Worm (Caenorhabditis elegans): ENCODE results near the gene mat-2.
A peak's percentile ranks its signal among the peaks of the same experiment; 100 is the strongest.

- TF ChIP-seq unc-39 (tag; optimal IDR thresholded peaks at IDR 0.05) (no peak), nhr-28 (tag; optimal IDR thresholded peaks at IDR 0.05) (peak; percentile 66), ceh-62 (tag; optimal IDR thresholded peaks at IDR 0.05) (no peak), lin-39 (tag; optimal IDR thresholded peaks at IDR 0.05) (no peak), ztf-11 (tag; optimal IDR thresholded peaks at IDR 0.05) (no peak), unc-62 (GFP tag; optimal IDR thresholded peaks at IDR 0.05 in 1 of 2) (no peak), unc-62 (tag; optimal IDR thresholded peaks at IDR 0.05) (no peak), daf-19 (GFP tag; conservative IDR thresholded peaks at IDR 0.05) (no peak), pha-4 (GFP tag; IDR thresholded peaks at IDR 0.05) (no peak), pha-4 (tag; optimal IDR thresholded peaks at IDR 0.05) (no peak), fkh-10 (GFP tag; optimal IDR thresholded peaks at IDR 0.05) (no peak), D1046.2 (GFP tag; IDR thresholded peaks at IDR 0.05) (no peak), cey-2 (tag; optimal IDR thresholded peaks at IDR 0.05; ENCODE audit: borderline replicate concordance, insufficient read depth) (no peak), lin-15B (tag; optimal IDR thresholded peaks at IDR 0.05) (no peak), nhr-77 (tag; optimal IDR thresholded peaks at IDR 0.05) (peak; percentile 69), zip-11 (GFP tag; IDR thresholded peaks at IDR 0.05) (no peak)
These were observed 38.5 kb downstream of the mat-2 start for ce11 chrII:11150976-11151375.

Data from whole organism, L4 larva.